Worm (Caenorhabditis elegans) whole organism, midembryonic: Measurements from ENCODE around the gene H29C22.1.

Experiments used
- flt-1 ChIP-seq: fragments of 200-800 bp; sonication (Bioruptor generic); IDR thresholded peaks from 2 replicates; pipeline ENCODE4 v1.3.6; 2022; ENCODE audit warnings: missing genetic modification characterization, missing compliant biosample characterization
- klf-2 ChIP-seq: fragments of 200-800 bp; sonication (Bioruptor generic); conservative IDR thresholded peaks from 2 replicates; pipeline ENCODE4 v1.3.6; 2022; ENCODE audit warnings: missing genetic modification reagents, missing genetic modification characterization, missing compliant biosample characterization
- ztf-23 ChIP-seq: fragments of 200-800 bp; sonication (Bioruptor generic); IDR thresholded peaks from 2 replicates; pipeline ENCODE4 v1.3.6; 2022; ENCODE audit warnings: missing genetic modification reagents, missing genetic modification characterization, missing compliant biosample characterization

ce11 chrX:9336227-9336626 lies 25.1 kb upstream of the H29C22.1 start:
- TF ChIP-seq flt-1 (GFP tag; lab: Robert Waterston, UW) (no peak), ztf-23 (GFP tag; lab: Robert Waterston, UW) (no peak), klf-2 (GFP tag; lab: Robert Waterston, UW) (no peak)
